Worm (Caenorhabditis elegans) whole organism, young adult: ENCODE measurements around the gene oac-6.

Experiments
- C17E4.6 ChIP-seq: fragments of 200-800 bp; sonication (Bioruptor generic); IDR thresholded peaks from 2 replicates; pipeline ENCODE4 v1.3.6; 2022; ENCODE audit warnings: missing genetic modification reagents, missing genetic modification characterization, missing compliant biosample characterization
- F49E8.2 ChIP-seq: sonication (generic microtip); optimal IDR thresholded peaks from 3 replicates; lab custom pipeline; 2017; ENCODE audit warnings: missing genetic modification characterization, mild to moderate bottlenecking, missing compliant biosample characterization, antibody characterized with exemption, moderate library complexity; ENCODE audit not compliant: insufficient read depth
- F55B11.4 ChIP-seq: sonication (generic microtip); optimal IDR thresholded peaks from 2 replicates; lab custom pipeline; 2016; ENCODE audit warnings: missing compliant biosample characterization, missing genetic modification characterization, borderline replicate concordance; ENCODE audit not compliant: insufficient read depth
- K11D2.4 ChIP-seq: fragments of 200-800 bp; sonication (Bioruptor generic); IDR thresholded peaks from 2 replicates; pipeline ENCODE4 v1.3.6; 2022; ENCODE audit warnings: missing genetic modification reagents, missing genetic modification characterization, missing compliant biosample characterization
- K12H6.12 ChIP-seq: fragments of 200-800 bp; sonication (Bioruptor generic); optimal IDR thresholded peaks from 2 replicates; lab custom pipeline; 2018; ENCODE audit warnings: mild to moderate bottlenecking, missing genetic modification characterization, missing compliant biosample characterization
- Y53G8AR.9 ChIP-seq: fragments of 200-800 bp; sonication (Bioruptor generic); conservative IDR thresholded peaks from 2 replicates; pipeline ENCODE4 v1.3.6; 2022; ENCODE audit warnings: missing genetic modification reagents, missing genetic modification characterization, missing compliant biosample characterization
- Y56A3A.18 ChIP-seq: fragments of 200-800 bp; sonication (Bioruptor generic); IDR thresholded peaks from 2 replicates; pipeline ENCODE4 v1.3.6; 2022; ENCODE audit warnings: missing genetic modification reagents, missing genetic modification characterization, missing compliant biosample characterization
- ZK185.1 ChIP-seq: sonication (generic microtip); optimal IDR thresholded peaks from 2 replicates; lab custom pipeline; 2016; ENCODE audit warnings: mild to moderate bottlenecking, missing genetic modification characterization, missing compliant biosample characterization; ENCODE audit not compliant: poor library complexity, severe bottlenecking
- atf-7 ChIP-seq: sonication (generic microtip); optimal IDR thresholded peaks from 2 replicates; lab custom pipeline; 2017; ENCODE audit warnings: mild to moderate bottlenecking, missing genetic modification characterization, missing compliant biosample characterization
- attf-5 ChIP-seq: fragments of 200-800 bp; sonication (Bioruptor generic); optimal IDR thresholded peaks from 2 replicates; lab custom pipeline; 2018; ENCODE audit warnings: mild to moderate bottlenecking, missing genetic modification characterization, missing compliant biosample characterization
- cebp-1 ChIP-seq, 2 experiments: fragments of 200-800 bp in 1 of 2; sonication (Bioruptor generic) in 1 of 2; sonication (generic microtip) in 1 of 2; IDR thresholded peaks in 1 of 2; optimal IDR thresholded peaks in 1 of 2; 2 replicates each; pipeline versions ENCODE4 v1.3.6 to Lab custom; 2017 to 2022; ENCODE audit warnings: missing compliant biosample characterization in 2 of 2, missing genetic modification characterization in 2 of 2, mild to moderate bottlenecking in 1 of 2, missing genetic modification reagents in 1 of 2, moderate library complexity in 1 of 2
- ceh-27 ChIP-seq: fragments of 200-800 bp; sonication (Bioruptor generic); optimal IDR thresholded peaks from 2 replicates; lab custom pipeline; 2018; ENCODE audit warnings: mild to moderate bottlenecking, missing genetic modification characterization, moderate library complexity, missing compliant biosample characterization
- egrh-3 ChIP-seq: fragments of 200-800 bp; sonication (Bioruptor generic); IDR thresholded peaks from 2 replicates; pipeline ENCODE4 v1.3.6; 2022; ENCODE audit warnings: missing genetic modification reagents, missing genetic modification characterization, missing compliant biosample characterization
- fkh-3 ChIP-seq: sonication (generic microtip); optimal IDR thresholded peaks from 2 replicates; lab custom pipeline; 2016; ENCODE audit warnings: mild to moderate bottlenecking, missing genetic modification characterization, missing compliant biosample characterization
- him-1 ChIP-seq: sonication (generic microtip); optimal IDR thresholded peaks from 2 replicates; lab custom pipeline; 2016; ENCODE audit warnings: missing genotype, missing genetic modification reagents, missing genetic modification characterization, missing compliant biosample characterization
- hmg-1.2 ChIP-seq: fragments of 200-800 bp; sonication (Bioruptor generic); IDR thresholded peaks from 2 replicates; pipeline ENCODE4 v1.3.6; 2022; ENCODE audit warnings: missing genetic modification reagents, missing genetic modification characterization, missing compliant biosample characterization
- hmg-20 ChIP-seq: fragments of 200-800 bp; sonication (Bioruptor generic); IDR thresholded peaks from 2 replicates; pipeline ENCODE4 v1.3.6; 2022; ENCODE audit warnings: missing genetic modification reagents, missing genetic modification characterization, missing compliant biosample characterization
- let-526 ChIP-seq: fragments of 200-800 bp; sonication (Bioruptor generic); IDR thresholded peaks from 2 replicates; pipeline ENCODE4 v1.3.6; 2022; ENCODE audit warnings: missing genetic modification reagents, missing genetic modification characterization, missing compliant biosample characterization
- lir-1 ChIP-seq: fragments of 200-800 bp; sonication (Bioruptor generic); conservative IDR thresholded peaks from 2 replicates; pipeline ENCODE4 v1.3.6; 2022; ENCODE audit warnings: missing genetic modification reagents, missing genetic modification characterization, missing compliant biosample characterization
- lsl-1 ChIP-seq: fragments of 200-800 bp; sonication (Bioruptor generic); optimal IDR thresholded peaks from 2 replicates; lab custom pipeline; 2018; ENCODE audit warnings: mild to moderate bottlenecking, missing genetic modification characterization, moderate library complexity, missing compliant biosample characterization
- lsy-27 ChIP-seq: sonication (generic microtip); optimal IDR thresholded peaks from 2 replicates; lab custom pipeline; 2017; ENCODE audit warnings: missing genetic modification characterization, mild to moderate bottlenecking, missing compliant biosample characterization, antibody characterized with exemption, missing genotype, borderline replicate concordance; ENCODE audit not compliant: insufficient read depth
- mel-28 ChIP-seq: sonication (generic microtip); optimal IDR thresholded peaks from 2 replicates; lab custom pipeline; 2016; ENCODE audit warnings: borderline replicate concordance, mild to moderate bottlenecking, missing genetic modification characterization, missing compliant biosample characterization
- mxl-1 ChIP-seq: sonication (generic microtip); optimal IDR thresholded peaks from 2 replicates; lab custom pipeline; 2016; ENCODE audit warnings: missing genetic modification characterization, missing compliant biosample characterization
- nfya-1 ChIP-seq: sonication (generic microtip); optimal IDR thresholded peaks from 2 replicates; lab custom pipeline; 2017; ENCODE audit warnings: antibody characterized with exemption, missing compliant biosample characterization, missing genetic modification characterization, borderline replicate concordance; ENCODE audit not compliant: insufficient read depth
- nfyb-1 ChIP-seq: fragments of 200-800 bp; sonication (Bioruptor generic); IDR thresholded peaks from 2 replicates; pipeline ENCODE4 v1.3.6; 2022; ENCODE audit warnings: missing genetic modification reagents, missing genetic modification characterization, missing compliant biosample characterization
- nhr-179 ChIP-seq: sonication (generic microtip); optimal IDR thresholded peaks from 2 replicates; lab custom pipeline; 2016; ENCODE audit warnings: mild to moderate bottlenecking, missing genetic modification characterization, missing compliant biosample characterization
- nhr-80 ChIP-seq: sonication (generic microtip); optimal IDR thresholded peaks from 2 replicates; lab custom pipeline; 2016; ENCODE audit warnings: missing genetic modification characterization, missing compliant biosample characterization
- pbrm-1 ChIP-seq: fragments of 200-800 bp; sonication (Bioruptor generic); IDR thresholded peaks from 2 replicates; pipeline ENCODE4 v1.3.6; 2022; ENCODE audit warnings: missing genetic modification reagents, missing genetic modification characterization, missing compliant biosample characterization
- repo-1 ChIP-seq: sonication (generic microtip); optimal IDR thresholded peaks from 2 replicates; lab custom pipeline; 2017; ENCODE audit warnings: mild to moderate bottlenecking, missing genetic modification characterization, missing compliant biosample characterization
- rpc-1 ChIP-seq, 2 experiments: fragments of 150-350 bp in 1 of 2; sonication (generic microtip) in 1 of 2; optimal IDR thresholded peaks; 2 replicates each; lab custom pipeline; 2014 to 2018; ENCODE audit warnings: missing biosample characterization in 1 of 2, missing genetic modification characterization in 1 of 2, missing genetic modification reagents in 1 of 2, missing genotype in 1 of 2
- sdz-38 ChIP-seq: sonication (generic microtip); optimal IDR thresholded peaks from 2 replicates; lab custom pipeline; 2016; ENCODE audit warnings: missing genotype, missing genetic modification characterization, missing compliant biosample characterization
- sea-2 ChIP-seq: fragments of 200-800 bp; sonication (Bioruptor generic); IDR thresholded peaks from 2 replicates; pipeline ENCODE4 v1.3.6; 2022; ENCODE audit warnings: missing genetic modification characterization, missing compliant biosample characterization
- snpc-1.3 ChIP-seq: sonication (generic microtip); optimal IDR thresholded peaks from 2 replicates; lab custom pipeline; 2017; ENCODE audit warnings: missing genetic modification characterization, mild to moderate bottlenecking, missing compliant biosample characterization, antibody characterized with exemption, moderate library complexity, missing genotype, missing genetic modification reagents; ENCODE audit not compliant: insufficient read depth
- snpc-3.4 ChIP-seq: sonication (generic microtip); optimal IDR thresholded peaks from 2 replicates; lab custom pipeline; 2017; ENCODE audit warnings: missing genetic modification characterization, mild to moderate bottlenecking, missing compliant biosample characterization, antibody characterized with exemption, moderate library complexity, missing genotype, missing genetic modification reagents
- tbp1 ChIP-seq: fragments of 200-800 bp; sonication (Bioruptor generic); optimal IDR thresholded peaks from 2 replicates; lab custom pipeline; 2018; ENCODE audit warnings: mild to moderate bottlenecking, missing genetic modification characterization, missing compliant biosample characterization
- tlf-1 ChIP-seq: fragments of 200-800 bp; sonication (Bioruptor generic); optimal IDR thresholded peaks from 2 replicates; lab custom pipeline; 2018; ENCODE audit warnings: mild to moderate bottlenecking, missing genetic modification characterization, missing compliant biosample characterization
- ztf-18 ChIP-seq: sonication (generic microtip); optimal IDR thresholded peaks from 2 replicates; lab custom pipeline; 2016; ENCODE audit warnings: missing genotype, mild to moderate bottlenecking, missing genetic modification characterization, missing compliant biosample characterization
- ztf-22 ChIP-seq: fragments of 200-800 bp; sonication (Bioruptor generic); optimal IDR thresholded peaks from 2 replicates; lab custom pipeline; 2018; ENCODE audit warnings: mild to moderate bottlenecking, missing genetic modification characterization, moderate library complexity, missing compliant biosample characterization
- ztf-25 ChIP-seq: fragments of 200-800 bp; sonication (Bioruptor generic); IDR thresholded peaks from 2 replicates; pipeline ENCODE4 v1.3.6; 2022; ENCODE audit warnings: missing genetic modification reagents, missing genetic modification characterization, missing compliant biosample characterization
- ztf-26 ChIP-seq: sonication (generic microtip); optimal IDR thresholded peaks from 2 replicates; lab custom pipeline; 2017; ENCODE audit warnings: missing genetic modification characterization, missing compliant biosample characterization

Gene oac-6

ce11 chrV:16346406-16347108 is 44.0 kb downstream of the oac-6 start, which contains the start of the genes W08G11.5 and W08G11.1:
Gene W08G11.5, minus strand, starts transcription at chrV:16346506.
Gene W08G11.1, plus strand, starts transcription at chrV:16347058.
- TF ChIP-seq K12H6.12 (tag; lab: Kevin White, UChicago) (no peak), nhr-80 (tag; lab: Kevin White, UChicago) (no peak), ztf-18 (tag; lab: Kevin White, UChicago) (no peak), mel-28 (tag; lab: Kevin White, UChicago) (no peak), lsy-27 (tag; lab: Kevin White, UChicago) (no peak), ztf-26 (tag; lab: Kevin White, UChicago) (no peak), nhr-179 (no peak), snpc-3.4 (tag; lab: Kevin White, UChicago) (no peak), mxl-1 (no peak), hmg-20 (GFP tag; lab: Robert Waterston, UW) (no peak), pbrm-1 (no peak), tlf-1 (no peak), ztf-22 (GFP tag; lab: Kevin White, UChicago) (no peak), lsl-1 (GFP tag; lab: Kevin White, UChicago) (no peak)

ce11 chrV:16350061-16350460 is 47.5 kb downstream of the oac-6 start:
- TF ChIP-seq atf-7 (tag; lab: Kevin White, UChicago): no peak
- no peak for TF ChIP-seq ZK185.1 (tag; lab: Kevin White, UChicago)
- no peak for TF ChIP-seq ztf-26 (tag; lab: Kevin White, UChicago)
- TF ChIP-seq K11D2.4: no peak
- no peak for TF ChIP-seq F49E8.2 (tag; lab: Kevin White, UChicago)
- TF ChIP-seq fkh-3 (tag; lab: Kevin White, UChicago): no peak
- no peak for TF ChIP-seq Y53G8AR.9 (GFP tag; lab: Robert Waterston, UW)
- TF ChIP-seq cebp-1 (GFP tag; IDR thresholded peaks at IDR 0.05; lab: Robert Waterston, UW): no peak
- TF ChIP-seq cebp-1 (tag; optimal IDR thresholded peaks at IDR 0.05; lab: Kevin White, UChicago): no peak
- no peak for TF ChIP-seq C17E4.6 (GFP tag; lab: Robert Waterston, UW)
- no peak for TF ChIP-seq repo-1 (tag; lab: Kevin White, UChicago)
- no peak for TF ChIP-seq sdz-38 (tag; lab: Kevin White, UChicago)
- no peak for TF ChIP-seq mel-28 (tag; lab: Kevin White, UChicago)
- no peak for TF ChIP-seq rpc-1 (optimal IDR thresholded peaks at IDR 0.05; lab: Kevin White, UChicago)
- TF ChIP-seq rpc-1 (tag; optimal IDR thresholded peaks at IDR 0.05; lab: Kevin White, UChicago): no peak
- TF ChIP-seq ztf-18 (tag; lab: Kevin White, UChicago): no peak
- no peak for TF ChIP-seq lir-1

ce11 chrV:16350775-16351378 is 48.4 kb downstream of the oac-6 start:
- TF ChIP-seq ztf-26 (tag; lab: Kevin White, UChicago) (no peak), snpc-1.3 (tag; lab: Kevin White, UChicago) (no peak), egrh-3 (GFP tag; lab: Robert Waterston, UW) (peak; percentile 22; the same call in 1 of the 2 replicates), sea-2 (no peak), tbp1 (GFP tag; lab: Kevin White, UChicago) (no peak), lir-1 (no peak), ZK185.1 (tag; lab: Kevin White, UChicago) (no peak), ceh-27 (GFP tag; lab: Kevin White, UChicago) (no peak), nfya-1 (tag; lab: Kevin White, UChicago) (no peak), ztf-25 (GFP tag; lab: Robert Waterston, UW) (no peak), him-1 (tag; lab: Kevin White, UChicago) (no peak), Y56A3A.18 (0 out of 2 replicates have a peak, but pooled peaks have one; percentile 45), tlf-1 (no peak), rpc-1 (optimal IDR thresholded peaks at IDR 0.05; lab: Kevin White, UChicago) (no peak), rpc-1 (tag; optimal IDR thresholded peaks at IDR 0.05; lab: Kevin White, UChicago) (no peak), let-526 (GFP tag; lab: Robert Waterston, UW) (peak; percentile 63; the same call in 1 of the 2 replicates), attf-5 (GFP tag; lab: Kevin White, UChicago) (peak; percentile 55), hmg-1.2 (GFP tag; lab: Robert Waterston, UW) (peak; percentile 77), nhr-179 (no peak), F55B11.4 (tag; lab: Kevin White, UChicago) (no peak), nfyb-1 (peak; percentile 61; the same call in 1 of the 2 replicates)
